Worm (Caenorhabditis elegans) whole organism, L2 larva: ENCODE measurements around the gene W05E10.5.

ENCODE experiments used
- C34F6.9 ChIP-seq: fragments of 150-350 bp; optimal IDR thresholded peaks from 2 replicates; lab custom pipeline; 2014; ENCODE audit warnings: missing biosample characterization, missing genetic modification characterization
- F13H6.1 ChIP-seq: sonication (generic microtip); optimal IDR thresholded peaks from 2 replicates; lab custom pipeline; 2016; ENCODE audit warnings: missing genetic modification characterization, missing compliant biosample characterization
- Y55F3AM.14 ChIP-seq: fragments of 200-800 bp; sonication (Bioruptor generic); optimal IDR thresholded peaks from 2 replicates; lab custom pipeline; 2018; ENCODE audit warnings: mild to moderate bottlenecking, missing genetic modification characterization, missing compliant biosample characterization
- ZK546.5 ChIP-seq: sonication (generic microtip); optimal IDR thresholded peaks from 2 replicates; lab custom pipeline; 2017; ENCODE audit warnings: missing biosample characterization, missing genetic modification characterization
- ama-1 ChIP-seq: fragments of 150-350 bp; optimal IDR thresholded peaks from 2 replicates; lab custom pipeline; 2018; ENCODE audit warnings: inconsistent platforms
- blmp-1 ChIP-seq: sonication (generic microtip); optimal IDR thresholded peaks from 2 replicates; lab custom pipeline; 2017; ENCODE audit warnings: missing genetic modification characterization, mild to moderate bottlenecking, missing compliant biosample characterization, antibody characterized with exemption, moderate library complexity; ENCODE audit not compliant: insufficient read depth
- ceh-16 ChIP-seq: fragments of 150-350 bp; optimal IDR thresholded peaks from 2 replicates; lab custom pipeline; 2014; ENCODE audit warnings: missing biosample characterization, missing genetic modification characterization
- crh-2 ChIP-seq: sonication (generic microtip); optimal IDR thresholded peaks from 2 replicates; lab custom pipeline; 2017; ENCODE audit warnings: missing biosample characterization, missing genetic modification characterization
- elt-1 ChIP-seq: fragments of 150-350 bp; optimal IDR thresholded peaks from 2 replicates; lab custom pipeline; 2014; ENCODE audit warnings: missing biosample characterization, missing genetic modification characterization
- fos-1 ChIP-seq: fragments of 150-350 bp; optimal IDR thresholded peaks from 2 replicates; lab custom pipeline; 2014; ENCODE audit warnings: missing biosample characterization, missing genetic modification characterization
- gmeb-1 ChIP-seq: fragments of 150-350 bp; optimal IDR thresholded peaks from 2 replicates; lab custom pipeline; 2014; ENCODE audit warnings: missing biosample characterization, missing genetic modification characterization
- lin-11 ChIP-seq: fragments of 150-350 bp; sonication (generic microtip); optimal IDR thresholded peaks from 2 replicates; lab custom pipeline; 2014; ENCODE audit warnings: missing biosample characterization, missing genetic modification characterization, inconsistent platforms, mixed read lengths
- lin-13 ChIP-seq: fragments of 150-350 bp; optimal IDR thresholded peaks from 2 replicates; lab custom pipeline; 2014; ENCODE audit warnings: missing biosample characterization, missing genetic modification reagents, missing genetic modification characterization
- lin-39 ChIP-seq: fragments of 150-350 bp; optimal IDR thresholded peaks from 2 replicates; lab custom pipeline; 2014; ENCODE audit warnings: missing biosample characterization, missing genetic modification reagents, missing genetic modification characterization
- lsy-2 ChIP-seq, 2 experiments: fragments of 150-350 bp in 1 of 2; sonication (generic microtip) in 1 of 2; optimal IDR thresholded peaks; 2 replicates each; lab custom pipeline; 2014 to 2017; ENCODE audit warnings: missing biosample characterization in 2 of 2, missing genetic modification characterization in 2 of 2
- mdl-1 ChIP-seq, 2 experiments: fragments of 150-350 bp in 1 of 2; sonication (generic microtip) in 1 of 2; optimal IDR thresholded peaks; 2 replicates each; lab custom pipeline; 2017; ENCODE audit warnings: missing biosample characterization in 2 of 2, missing genetic modification characterization in 2 of 2
- nhr-10 ChIP-seq: sonication (generic microtip); optimal IDR thresholded peaks from 2 replicates; lab custom pipeline; 2017; ENCODE audit warnings: missing biosample characterization, missing genetic modification characterization
- nhr-12 ChIP-seq: fragments of 150-350 bp; optimal IDR thresholded peaks from 2 replicates; lab custom pipeline; 2014; ENCODE audit warnings: missing biosample characterization, missing genetic modification characterization
- nhr-21 ChIP-seq: fragments of 150-350 bp; optimal IDR thresholded peaks from 2 replicates; lab custom pipeline; 2014; ENCODE audit warnings: missing biosample characterization, missing genetic modification characterization
- nhr-23 ChIP-seq: fragments of 150-350 bp; optimal IDR thresholded peaks from 2 replicates; lab custom pipeline; 2014; ENCODE audit warnings: missing biosample characterization, missing genetic modification reagents, missing genetic modification characterization
- nhr-25 ChIP-seq: fragments of 150-350 bp; sonication (generic microtip); optimal IDR thresholded peaks from 3 replicates; lab custom pipeline; 2014; ENCODE audit warnings: missing biosample characterization, missing genetic modification characterization
- nhr-6 ChIP-seq: fragments of 150-350 bp; optimal IDR thresholded peaks from 2 replicates; lab custom pipeline; 2014; ENCODE audit warnings: missing biosample characterization, missing genetic modification characterization
- nhr-77 ChIP-seq: fragments of 150-350 bp; optimal IDR thresholded peaks from 2 replicates; lab custom pipeline; 2014; ENCODE audit warnings: missing biosample characterization, missing genetic modification characterization
- peb-1 ChIP-seq: fragments of 150-350 bp; optimal IDR thresholded peaks from 2 replicates; lab custom pipeline; 2014; ENCODE audit warnings: missing biosample characterization, missing genetic modification characterization
- sem-4 ChIP-seq: fragments of 150-350 bp; optimal IDR thresholded peaks from 2 replicates; lab custom pipeline; 2014; ENCODE audit warnings: missing biosample characterization, missing genetic modification reagents, missing genetic modification characterization
- sma-3 ChIP-seq: sonication (generic microtip); optimal IDR thresholded peaks from 2 replicates; lab custom pipeline; 2016; ENCODE audit warnings: missing genetic modification reagents, missing genetic modification characterization, missing compliant biosample characterization
- sma-9 ChIP-seq, 2 experiments: fragments of 150-350 bp in 1 of 2; sonication (generic microtip) in 1 of 2; optimal IDR thresholded peaks; 2 replicates each; lab custom pipeline; 2014 to 2016; ENCODE audit warnings: missing genetic modification characterization in 2 of 2, mild to moderate bottlenecking in 1 of 2, missing biosample characterization in 1 of 2, missing compliant biosample characterization in 1 of 2, missing genetic modification reagents in 1 of 2, moderate library complexity in 1 of 2
- unc-62 ChIP-seq: fragments of 150-350 bp; optimal IDR thresholded peaks from 2 replicates; lab custom pipeline; 2014; ENCODE audit warnings: missing biosample characterization, missing genetic modification reagents, missing genetic modification characterization
- zag-1 ChIP-seq: fragments of 150-350 bp; optimal IDR thresholded peaks from 2 replicates; lab custom pipeline; 2014; ENCODE audit warnings: missing biosample characterization, missing genetic modification characterization
- ztf-11 ChIP-seq: sonication (generic microtip); optimal IDR thresholded peaks from 2 replicates; lab custom pipeline; 2017; ENCODE audit warnings: missing biosample characterization, missing genetic modification characterization
- ztf-4 ChIP-seq: fragments of 150-350 bp; optimal IDR thresholded peaks from 2 replicates; lab custom pipeline; 2014; ENCODE audit warnings: missing biosample characterization, missing genetic modification characterization

W05E10.5 gene

DNA sequence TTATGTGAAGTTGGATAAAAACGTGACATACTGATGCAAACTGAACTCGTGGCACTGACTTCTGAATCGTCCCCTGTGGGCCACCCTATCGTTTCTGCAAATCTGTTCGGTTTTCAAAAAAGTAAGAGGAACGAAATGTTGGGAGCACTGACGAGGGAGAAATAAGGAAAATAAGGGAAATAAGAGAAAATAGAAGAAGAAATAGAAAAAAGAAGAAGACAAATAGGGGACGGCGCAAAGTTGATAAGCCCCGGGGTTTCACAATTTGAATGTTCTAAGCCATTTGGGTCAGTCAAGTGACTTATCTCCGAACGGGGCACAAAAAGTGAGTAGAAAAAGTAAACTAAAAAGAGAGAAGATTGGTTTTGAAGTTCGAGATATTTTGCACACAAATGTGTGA is at the start of gene W05E10.5:
W05E10.5 (minus strand) TSS at position 101 of the 400 bp plus-strand sequence.
- TF ChIP-seq elt-1 (no peak), ama-1 (lab: Kevin White, UChicago) (no peak), gmeb-1 (tag; lab: Kevin White, UChicago) (no peak), ztf-4 (tag; lab: Kevin White, UChicago) (no peak), peb-1 (tag; lab: Kevin White, UChicago) (no peak), lin-39 (tag; lab: Kevin White, UChicago) (no peak), ztf-11 (tag; lab: Kevin White, UChicago) (no peak), lin-13 (GFP tag; lab: Kevin White, UChicago) (no peak), unc-62 (GFP tag; lab: Kevin White, UChicago) (no peak), lin-11 (tag; lab: Kevin White, UChicago) (no peak), zag-1 (tag; lab: Kevin White, UChicago) (no peak), C34F6.9 (no peak), sma-3 (no peak), ZK546.5 (tag; lab: Kevin White, UChicago) (no peak), ceh-16 (tag; lab: Kevin White, UChicago) (no peak), nhr-21 (tag; lab: Kevin White, UChicago) (no peak), lsy-2 (tag; optimal IDR thresholded peaks at IDR 0.05; lab: Kevin White, UChicago) (no peak)
- TF ChIP-seq, all 48 proteins: peak for 0

ce11 chrV:11741078-11741477 is 45.6 kb upstream of the W05E10.5 start:
- TF ChIP-seq unc-62 (GFP tag; lab: Kevin White, UChicago) (no peak), sem-4 (tag; lab: Kevin White, UChicago) (no peak), mdl-1 (tag; optimal IDR thresholded peaks at IDR 0.05; lab: Kevin White, UChicago) (no peak), blmp-1 (tag; lab: Kevin White, UChicago) (peak; percentile 69)

ce11 chrV:11739820-11740219 is 44.3 kb upstream of the W05E10.5 start, which contains the start of gene T04F3.1:
Gene T04F3.1 (plus strand): TSS chrV:11740065.
- TF ChIP-seq nhr-21 (tag; lab: Kevin White, UChicago) (peak; percentile 41), lin-11 (tag; lab: Kevin White, UChicago) (no peak), sma-9 (GFP tag; optimal IDR thresholded peaks at IDR 0.05; lab: Kevin White, UChicago) (peak; percentile 75), sma-9 (tag; optimal IDR thresholded peaks at IDR 0.05; lab: Kevin White, UChicago) (no peak)

DNA sequence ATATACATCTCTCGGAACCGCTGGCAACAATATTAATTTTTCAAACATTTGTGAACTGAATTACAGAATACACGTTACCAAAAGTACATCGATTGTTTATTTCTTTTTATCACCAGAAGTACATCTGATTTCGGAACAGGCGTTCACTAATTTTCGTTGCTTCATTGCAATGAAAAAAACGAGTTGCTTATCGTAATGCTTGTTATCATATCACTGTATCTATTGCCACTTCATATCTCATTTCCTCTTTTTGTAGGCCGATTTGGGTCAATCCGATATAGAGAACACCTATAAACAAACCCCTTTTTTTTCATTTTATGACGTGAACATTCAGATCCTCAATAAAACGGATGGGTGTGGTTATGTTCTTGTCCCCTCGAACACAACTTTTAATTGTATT is 41.8 kb upstream of the W05E10.5 start:
- TF ChIP-seq fos-1 (tag; lab: Kevin White, UChicago) (no peak), elt-1 (no peak), nhr-6 (no peak), nhr-10 (tag; lab: Kevin White, UChicago) (no peak), peb-1 (tag; lab: Kevin White, UChicago) (no peak)

ce11 chrV:11736896-11737295 is 41.4 kb upstream of the W05E10.5 start, which contains the start of gene spe-42:
Gene spe-42 (minus strand): TSS chrV:11736996.
- TF ChIP-seq sem-4 (tag; lab: Kevin White, UChicago) (no peak), mdl-1 (tag; optimal IDR thresholded peaks at IDR 0.05; lab: Kevin White, UChicago) (no peak), F13H6.1 (tag; lab: Kevin White, UChicago) (no peak)

DNA sequence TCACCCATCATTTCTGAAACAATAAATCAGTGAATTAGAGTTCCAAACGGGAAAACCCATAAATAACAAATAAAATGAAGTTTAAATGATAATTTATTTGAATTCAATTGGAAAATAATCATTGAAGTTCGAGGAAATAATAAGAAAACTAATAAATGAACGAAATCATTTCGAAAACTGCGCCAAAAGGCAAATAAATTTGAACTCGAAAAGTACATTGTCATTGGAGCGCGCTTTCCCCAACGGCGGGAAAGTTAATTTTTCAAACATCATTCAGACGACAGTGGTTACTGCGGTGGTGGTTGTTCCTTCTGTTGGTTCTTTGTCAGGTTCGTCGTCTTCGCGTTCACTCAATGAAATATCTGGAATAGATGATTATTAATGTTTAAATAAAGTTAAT is 38.0 kb upstream of the W05E10.5 start, which contains the start of gene npp-22:
npp-22 (minus strand) TSS at position 13 of the 400 bp plus-strand sequence.
- peak; percentile 56 for TF ChIP-seq lin-11 (tag; lab: Kevin White, UChicago)
- TF ChIP-seq nhr-77 (tag; lab: Kevin White, UChicago): no peak
- TF ChIP-seq crh-2 (tag; lab: Kevin White, UChicago): peak; percentile 47
- peak; percentile 50 for TF ChIP-seq F13H6.1 (tag; lab: Kevin White, UChicago)
- TF ChIP-seq sma-3: peak; percentile 54
- peak; percentile 95 for TF ChIP-seq gmeb-1 (tag; lab: Kevin White, UChicago)
- peak; percentile 38 for TF ChIP-seq fos-1 (tag; lab: Kevin White, UChicago)
- peak; percentile 39 for TF ChIP-seq nhr-25 (tag; lab: Kevin White, UChicago)
- TF ChIP-seq sma-9 (GFP tag; optimal IDR thresholded peaks at IDR 0.05; lab: Kevin White, UChicago): peak; percentile 60
- no peak for TF ChIP-seq sma-9 (tag; optimal IDR thresholded peaks at IDR 0.05; lab: Kevin White, UChicago)
- no peak for TF ChIP-seq elt-1
- TF ChIP-seq nhr-21 (tag; lab: Kevin White, UChicago): peak; percentile 40
- TF ChIP-seq Y55F3AM.14: no peak
- TF ChIP-seq lin-13 (GFP tag; lab: Kevin White, UChicago): peak; percentile 36
- TF ChIP-seq lsy-2 (tag; optimal IDR thresholded peaks at IDR 0.05; lab: Kevin White, UChicago): peak; percentile 25 to 78
- TF ChIP-seq nhr-23 (tag; lab: Kevin White, UChicago): no peak
- no peak for TF ChIP-seq nhr-12 (tag; lab: Kevin White, UChicago)
- TF ChIP-seq mdl-1 (tag; optimal IDR thresholded peaks at IDR 0.05; lab: Kevin White, UChicago): no peak
- TF ChIP-seq, all 48 proteins: peak for 11
